Worm (Caenorhabditis elegans): ENCODE data around the gene Y57G11C.5.

The Y57G11C.5 gene

DNA sequence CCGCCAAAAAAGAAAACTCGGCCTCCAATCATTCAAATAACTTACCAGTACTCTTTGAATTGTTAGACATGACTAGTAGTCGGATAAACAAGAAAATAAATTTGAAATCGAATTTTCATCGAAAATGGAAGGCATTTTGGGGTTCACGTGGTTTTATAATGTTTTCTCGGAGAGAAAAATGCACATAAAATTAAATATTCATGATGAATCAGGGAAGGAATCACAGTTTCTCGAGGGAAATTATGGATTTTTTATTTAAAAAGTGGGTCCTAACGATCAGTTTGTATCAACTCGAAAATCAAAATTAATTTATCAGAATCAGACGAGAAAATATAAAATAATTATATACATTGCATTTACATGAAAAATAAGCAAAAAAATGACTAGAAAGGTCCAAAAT lies at the start of gene Y57G11C.5:
Y57G11C.5 (minus strand) TSS at position 101 of the 400 bp plus-strand sequence.
- TF ChIP-seq ceh-36 (tag; optimal IDR thresholded peaks at IDR 0.05) (no peak), hmbx-1 (tag; optimal IDR thresholded peaks at IDR 0.05) (no peak), hnd-1 (tag; optimal IDR thresholded peaks at IDR 0.05) (no peak), sea-1 (GFP tag; conservative IDR thresholded peaks at IDR 0.05) (no peak), scrt-1 (GFP tag; IDR thresholded peaks at IDR 0.05) (no peak), aly-1 (tag; optimal IDR thresholded peaks at IDR 0.05) (no peak), B0310.2 (tag; optimal IDR thresholded peaks at IDR 0.05) (no peak), ceh-13 (GFP tag; optimal IDR thresholded peaks at IDR 0.05) (no peak), tbx-37 (GFP tag; conservative IDR thresholded peaks at IDR 0.05) (no peak)

DNA sequence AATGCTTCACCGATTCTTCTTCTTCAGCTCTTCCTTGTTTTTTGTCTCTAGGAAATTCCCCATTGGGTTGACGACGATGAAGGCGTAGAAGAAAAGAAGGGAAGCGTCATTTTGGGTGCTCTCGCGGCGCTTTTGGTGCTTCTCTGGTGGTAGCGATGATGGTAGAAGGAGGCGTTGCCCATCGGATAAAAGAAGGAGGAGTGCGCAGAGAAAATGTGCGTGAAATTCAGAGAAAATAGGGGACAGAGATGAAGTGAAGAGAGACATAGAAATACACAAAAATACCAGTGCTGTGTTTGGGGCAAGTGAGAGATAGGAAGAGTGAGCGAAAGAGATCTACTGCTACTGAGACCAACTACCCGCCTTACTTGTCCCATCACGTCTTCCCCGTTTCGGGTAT lies 41.7 kb upstream of the Y57G11C.5 start, which contains the start of gene oig-5:
oig-5 (plus strand) TSS at position 301 of the 400 bp plus-strand sequence.
- TF ChIP-seq hmg-4 (GFP tag; optimal IDR thresholded peaks at IDR 0.05): no peak
- no peak for TF ChIP-seq F13C5.2 (tag; optimal IDR thresholded peaks at IDR 0.05)

DNA sequence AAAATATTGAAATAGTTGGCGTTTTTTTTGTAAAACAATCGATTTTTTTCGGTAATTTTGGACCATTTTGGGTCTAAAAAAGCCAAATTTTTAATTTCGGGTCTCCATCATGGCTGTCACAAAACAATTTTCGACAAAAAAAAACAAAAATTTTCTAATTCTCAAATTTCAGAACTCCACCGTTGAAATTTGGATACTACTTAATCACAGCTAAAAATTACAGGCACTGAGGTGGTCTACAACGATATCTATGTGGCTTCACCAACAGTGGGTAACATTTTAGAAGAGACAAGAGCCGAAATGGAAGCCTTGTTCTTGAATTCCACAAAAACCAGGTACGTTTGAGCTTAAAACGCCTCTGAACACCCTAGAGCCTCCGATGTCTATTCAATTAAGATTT lies 37.1 kb upstream of the Y57G11C.5 start, which contains the start of gene Y57G11C.1142:
Y57G11C.1142 (plus strand) TSS at position 301 of the 400 bp plus-strand sequence.
- TF ChIP-seq tra-4 (tag; optimal IDR thresholded peaks at IDR 0.05) (no peak), aly-1 (tag; optimal IDR thresholded peaks at IDR 0.05) (no peak), sea-1 (GFP tag; conservative IDR thresholded peaks at IDR 0.05) (no peak), ama-1 (optimal IDR thresholded peaks at IDR 0.05) (no peak), ets-7 (tag; optimal IDR thresholded peaks at IDR 0.05) (no peak), pes-1 (GFP tag; IDR thresholded peaks at IDR 0.05) (no peak), F13C5.2 (tag; optimal IDR thresholded peaks at IDR 0.05) (no peak), tbx-11 (GFP tag; IDR thresholded peaks at IDR 0.05) (no peak), ceh-36 (tag; optimal IDR thresholded peaks at IDR 0.05) (no peak), hmg-4 (GFP tag; optimal IDR thresholded peaks at IDR 0.05) (no peak), tbx-37 (GFP tag; conservative IDR thresholded peaks at IDR 0.05) (no peak), hnd-1 (tag; optimal IDR thresholded peaks at IDR 0.05) (no peak), B0310.2 (tag; optimal IDR thresholded peaks at IDR 0.05) (no peak), hmbx-1 (tag; optimal IDR thresholded peaks at IDR 0.05) (no peak), ceh-13 (GFP tag; optimal IDR thresholded peaks at IDR 0.05) (no peak), flt-1 (GFP tag; IDR thresholded peaks at IDR 0.05) (no peak), scrt-1 (GFP tag; IDR thresholded peaks at IDR 0.05) (no peak)

DNA sequence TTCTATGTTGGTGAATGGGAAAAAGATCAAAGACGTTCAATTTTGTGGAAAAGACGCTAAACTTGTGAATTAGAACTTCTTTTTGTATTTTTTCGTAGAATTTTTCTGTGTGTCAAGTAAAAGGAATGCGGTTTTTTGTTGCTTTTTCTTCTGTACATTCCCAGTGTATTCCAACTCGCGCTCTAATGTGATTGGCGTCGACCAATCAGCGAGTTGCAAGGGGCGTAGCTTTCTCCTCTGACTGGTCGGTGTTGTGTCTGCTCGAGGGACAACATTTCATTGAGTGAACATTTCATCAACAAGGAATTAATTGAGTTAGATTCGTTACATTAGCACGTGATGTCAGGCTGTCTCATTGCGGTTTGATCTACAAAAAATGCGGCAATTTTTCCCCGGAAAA lies 35.7 kb upstream of the Y57G11C.5 start:
- TF ChIP-seq ceh-13 (GFP tag; optimal IDR thresholded peaks at IDR 0.05): no peak
- no peak for TF ChIP-seq B0310.2 (tag; optimal IDR thresholded peaks at IDR 0.05)
- no peak for TF ChIP-seq sea-1 (GFP tag; conservative IDR thresholded peaks at IDR 0.05)
- TF ChIP-seq tbx-11 (GFP tag; IDR thresholded peaks at IDR 0.05): no peak
- TF ChIP-seq pes-1 (GFP tag; IDR thresholded peaks at IDR 0.05): no peak
- no peak for TF ChIP-seq ets-7 (tag; optimal IDR thresholded peaks at IDR 0.05)
- no peak for TF ChIP-seq flt-1 (GFP tag; IDR thresholded peaks at IDR 0.05)
- TF ChIP-seq hmbx-1 (tag; optimal IDR thresholded peaks at IDR 0.05): no peak
- no peak for TF ChIP-seq hmg-4 (GFP tag; optimal IDR thresholded peaks at IDR 0.05)
- TF ChIP-seq ama-1 (optimal IDR thresholded peaks at IDR 0.05): no peak
- no peak for TF ChIP-seq hnd-1 (tag; optimal IDR thresholded peaks at IDR 0.05)
- TF ChIP-seq ceh-36 (tag; optimal IDR thresholded peaks at IDR 0.05): no peak
- TF ChIP-seq scrt-1 (GFP tag; IDR thresholded peaks at IDR 0.05): no peak
- no peak for TF ChIP-seq tbx-37 (GFP tag; conservative IDR thresholded peaks at IDR 0.05)
- TF ChIP-seq tra-4 (tag; optimal IDR thresholded peaks at IDR 0.05): no peak
- no peak for TF ChIP-seq F13C5.2 (tag; optimal IDR thresholded peaks at IDR 0.05)
- no peak for TF ChIP-seq aly-1 (tag; optimal IDR thresholded peaks at IDR 0.05)

DNA sequence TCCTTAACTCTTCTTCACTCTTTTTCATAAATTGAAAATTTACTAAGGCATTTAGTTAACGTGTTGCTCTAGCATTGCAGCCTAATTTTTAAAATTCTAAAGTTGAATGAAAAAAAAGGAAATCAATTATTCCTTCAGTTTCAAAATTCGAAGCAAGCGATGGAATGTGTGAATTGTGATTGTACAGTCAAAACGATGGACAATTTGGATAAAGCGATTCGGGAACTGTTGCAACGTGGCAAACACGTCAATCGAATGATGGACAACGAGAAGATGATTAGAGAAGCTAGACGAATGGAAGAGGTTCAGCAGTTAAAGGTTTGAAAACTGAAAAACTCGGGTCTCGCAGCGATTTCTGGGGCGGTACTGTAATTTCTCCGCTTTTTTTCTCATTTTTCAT lies 34.0 kb upstream of the Y57G11C.5 start, which contains the start of gene Y57G11C.14:
Y57G11C.14 (plus strand) TSS at position 126 of the 400 bp plus-strand sequence.
- TF ChIP-seq ceh-13 (GFP tag; optimal IDR thresholded peaks at IDR 0.05) (no peak), tra-4 (tag; optimal IDR thresholded peaks at IDR 0.05) (no peak), aly-1 (tag; optimal IDR thresholded peaks at IDR 0.05) (no peak), sea-1 (GFP tag; conservative IDR thresholded peaks at IDR 0.05) (no peak), B0310.2 (tag; optimal IDR thresholded peaks at IDR 0.05) (no peak), ceh-36 (tag; optimal IDR thresholded peaks at IDR 0.05) (no peak), ets-7 (tag; optimal IDR thresholded peaks at IDR 0.05) (no peak), F13C5.2 (tag; optimal IDR thresholded peaks at IDR 0.05) (no peak), flt-1 (GFP tag; IDR thresholded peaks at IDR 0.05) (no peak), pes-1 (GFP tag; IDR thresholded peaks at IDR 0.05) (no peak), scrt-1 (GFP tag; IDR thresholded peaks at IDR 0.05) (no peak), hnd-1 (tag; optimal IDR thresholded peaks at IDR 0.05) (no peak), tbx-37 (GFP tag; conservative IDR thresholded peaks at IDR 0.05) (no peak), ama-1 (optimal IDR thresholded peaks at IDR 0.05) (no peak), hmbx-1 (tag; optimal IDR thresholded peaks at IDR 0.05) (no peak), tbx-11 (GFP tag; IDR thresholded peaks at IDR 0.05) (no peak)

DNA sequence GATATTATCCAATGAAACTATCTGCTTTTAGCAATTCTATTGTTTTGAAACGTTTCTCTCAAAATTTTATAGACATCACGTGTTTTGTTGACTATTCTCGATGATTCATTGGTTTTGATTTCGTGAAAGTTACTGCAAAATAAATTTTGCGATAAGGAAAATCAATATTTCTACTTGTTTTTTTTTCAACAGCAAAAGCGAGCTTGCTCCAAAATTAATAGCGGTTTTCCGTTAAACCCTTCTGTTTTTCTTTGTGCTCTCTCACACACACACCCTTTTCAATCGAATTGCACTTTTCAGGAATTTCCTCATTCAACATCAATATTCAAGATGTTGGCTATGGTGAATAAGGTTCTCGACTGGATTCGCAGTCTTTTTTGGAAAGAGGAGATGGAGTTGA lies 32.6 kb upstream of the Y57G11C.5 start, which contains the start of gene arl-8:
arl-8 (plus strand) TSS at position 301 of the 400 bp plus-strand sequence.
- TF ChIP-seq ceh-13 (GFP tag; optimal IDR thresholded peaks at IDR 0.05) (no peak), scrt-1 (GFP tag; IDR thresholded peaks at IDR 0.05) (no peak), tra-4 (tag; optimal IDR thresholded peaks at IDR 0.05) (no peak), hnd-1 (tag; optimal IDR thresholded peaks at IDR 0.05) (no peak), sea-1 (GFP tag; conservative IDR thresholded peaks at IDR 0.05) (no peak), B0310.2 (tag; optimal IDR thresholded peaks at IDR 0.05) (no peak), tbx-37 (GFP tag; conservative IDR thresholded peaks at IDR 0.05) (no peak), ama-1 (optimal IDR thresholded peaks at IDR 0.05) (no peak), pes-1 (GFP tag; IDR thresholded peaks at IDR 0.05) (no peak), tbx-11 (GFP tag; IDR thresholded peaks at IDR 0.05) (no peak), ceh-36 (tag; optimal IDR thresholded peaks at IDR 0.05) (no peak), flt-1 (GFP tag; IDR thresholded peaks at IDR 0.05) (no peak), aly-1 (tag; optimal IDR thresholded peaks at IDR 0.05) (no peak), ets-7 (tag; optimal IDR thresholded peaks at IDR 0.05) (no peak), hmbx-1 (tag; optimal IDR thresholded peaks at IDR 0.05) (no peak), F13C5.2 (tag; optimal IDR thresholded peaks at IDR 0.05) (no peak), hmg-4 (GFP tag; optimal IDR thresholded peaks at IDR 0.05) (no peak)

DNA sequence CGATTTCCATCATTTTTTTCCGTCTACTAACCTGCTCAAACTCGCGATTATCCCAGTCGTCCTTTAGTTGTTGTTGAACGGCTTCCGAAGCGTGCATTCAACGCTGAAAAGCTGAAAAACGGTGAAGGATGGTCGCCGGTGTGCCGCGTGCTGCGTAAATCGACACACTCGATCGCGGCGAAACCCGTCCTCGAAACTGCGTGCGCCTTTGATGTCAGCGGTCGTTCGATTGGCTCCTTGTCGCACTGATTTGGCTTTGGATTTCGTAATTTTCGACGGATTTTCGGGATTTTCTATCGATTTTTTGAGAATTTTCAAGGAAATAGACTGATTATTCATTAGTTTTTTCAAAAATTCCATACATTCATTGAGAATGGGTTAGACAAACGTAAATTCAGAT lies 32.1 kb upstream of the Y57G11C.5 start, which contains the start of the genes Y57G11C.1147 and nuo-3:
Y57G11C.1147 (minus strand) TSS at position 161 of the 400 bp plus-strand sequence.
nuo-3 (minus strand) TSS at position 191 of the 400 bp plus-strand sequence.
- TF ChIP-seq F13C5.2 (tag; optimal IDR thresholded peaks at IDR 0.05): no peak
- TF ChIP-seq aly-1 (tag; optimal IDR thresholded peaks at IDR 0.05): no peak
- no peak for TF ChIP-seq scrt-1 (GFP tag; IDR thresholded peaks at IDR 0.05)
- no peak for TF ChIP-seq hmbx-1 (tag; optimal IDR thresholded peaks at IDR 0.05)
- no peak for TF ChIP-seq ceh-13 (GFP tag; optimal IDR thresholded peaks at IDR 0.05)
- TF ChIP-seq B0310.2 (tag; optimal IDR thresholded peaks at IDR 0.05): no peak
- no peak for TF ChIP-seq tra-4 (tag; optimal IDR thresholded peaks at IDR 0.05)
- TF ChIP-seq ceh-36 (tag; optimal IDR thresholded peaks at IDR 0.05): no peak
- TF ChIP-seq pes-1 (GFP tag; IDR thresholded peaks at IDR 0.05): no peak
- no peak for TF ChIP-seq hmg-4 (GFP tag; optimal IDR thresholded peaks at IDR 0.05)
- TF ChIP-seq tbx-37 (GFP tag; conservative IDR thresholded peaks at IDR 0.05): no peak
- TF ChIP-seq flt-1 (GFP tag; IDR thresholded peaks at IDR 0.05): no peak
- no peak for TF ChIP-seq ets-7 (tag; optimal IDR thresholded peaks at IDR 0.05)
- TF ChIP-seq ama-1 (optimal IDR thresholded peaks at IDR 0.05): no peak
- no peak for TF ChIP-seq tbx-11 (GFP tag; IDR thresholded peaks at IDR 0.05)
- TF ChIP-seq sea-1 (GFP tag; conservative IDR thresholded peaks at IDR 0.05): no peak
- TF ChIP-seq hnd-1 (tag; optimal IDR thresholded peaks at IDR 0.05): no peak

Measured in whole organism, early embryonic.